Fruit fly (Drosophila melanogaster) whole organism, embryonic: ENCODE data around the gene p23.

Experiments
- BEAF-32 ChIP-seq: fragments of 200-800 bp; sonication (Bioruptor generic); optimal IDR thresholded peaks from 3 replicates; lab custom pipeline; 2017; ENCODE audit warnings: missing biosample characterization, missing genetic modification characterization, mild to moderate bottlenecking, moderate library complexity, missing genetic modification reagents
- CG10431 ChIP-seq: fragments of 200-800 bp; sonication (Bioruptor generic); optimal IDR thresholded peaks from 3 replicates; lab custom pipeline; 2018; ENCODE audit warnings: missing biosample characterization, mild to moderate bottlenecking, missing genetic modification characterization
- CG10543 ChIP-seq: fragments of 200-800 bp; sonication (Bioruptor generic); optimal IDR thresholded peaks from 3 replicates; lab custom pipeline; 2017; ENCODE audit warnings: missing biosample characterization, mild to moderate bottlenecking, missing genetic modification characterization, moderate library complexity
- CG12236 ChIP-seq: fragments of 200-800 bp; sonication (Bioruptor generic); optimal IDR thresholded peaks from 2 replicates; lab custom pipeline; 2016; ENCODE audit warnings: missing biosample characterization, missing genetic modification characterization
- CG13624 ChIP-seq: fragments of 200-800 bp; sonication (Bioruptor generic); optimal IDR thresholded peaks from 2 replicates; lab custom pipeline; 2016; ENCODE audit warnings: missing biosample characterization, missing genetic modification characterization
- CG1529 ChIP-seq: fragments of 200-800 bp; sonication (Bioruptor generic); optimal IDR thresholded peaks from 3 replicates; lab custom pipeline; 2018; ENCODE audit warnings: missing biosample characterization, missing genetic modification characterization
- CG15601 ChIP-seq: fragments of 200-800 bp; sonication (Bioruptor generic); optimal IDR thresholded peaks from 3 replicates; lab custom pipeline; 2019; ENCODE audit warnings: missing biosample characterization, mild to moderate bottlenecking, missing genetic modification characterization, moderate library complexity
- CG1602 ChIP-seq: fragments of 200-800 bp; sonication (Bioruptor generic); optimal IDR thresholded peaks from 3 replicates; lab custom pipeline; 2016; ENCODE audit warnings: missing biosample characterization, missing genetic modification characterization
- CG16779 ChIP-seq: fragments of 200-800 bp; sonication (Bioruptor generic); IDR thresholded peaks from 2 replicates; pipeline ENCODE4 v1.3.6; 2022; ENCODE audit warnings: missing biosample characterization, missing genetic modification characterization
- CG17186 ChIP-seq: fragments of 200-800 bp; sonication (Bioruptor generic); optimal IDR thresholded peaks from 3 replicates; lab custom pipeline; 2017; ENCODE audit warnings: missing biosample characterization, missing genetic modification reagents, missing genetic modification characterization
- CG17912 ChIP-seq: fragments of 200-800 bp; sonication (Bioruptor generic); optimal IDR thresholded peaks from 2 replicates; lab custom pipeline; 2018; ENCODE audit warnings: missing biosample characterization, mild to moderate bottlenecking, missing genetic modification characterization
- CG2678 ChIP-seq: fragments of 200-800 bp; sonication (Bioruptor generic); optimal IDR thresholded peaks from 3 replicates; lab custom pipeline; 2019; ENCODE audit warnings: missing biosample characterization, mild to moderate bottlenecking, missing genetic modification characterization, moderate library complexity
- CG2875 ChIP-seq: fragments of 200-800 bp; sonication (Bioruptor generic); optimal IDR thresholded peaks from 2 replicates; lab custom pipeline; 2017; ENCODE audit warnings: missing biosample characterization, mild to moderate bottlenecking, missing genetic modification characterization, missing genetic modification reagents
- CG34376 ChIP-seq: fragments of 200-800 bp; sonication (Bioruptor generic); optimal IDR thresholded peaks from 2 replicates; lab custom pipeline; 2018; ENCODE audit warnings: missing biosample characterization, mild to moderate bottlenecking, missing genetic modification characterization
- CG3995 ChIP-seq: fragments of 200-800 bp; sonication (Bioruptor generic); optimal IDR thresholded peaks from 3 replicates; lab custom pipeline; 2016; ENCODE audit warnings: missing biosample characterization, missing genetic modification characterization
- CG4707 ChIP-seq: fragments of 200-800 bp; sonication (Bioruptor generic); optimal IDR thresholded peaks from 2 replicates; lab custom pipeline; 2018; ENCODE audit warnings: missing biosample characterization, mild to moderate bottlenecking, missing genetic modification characterization, moderate library complexity
- CG7556 ChIP-seq: fragments of 200-800 bp; sonication (Bioruptor generic); optimal IDR thresholded peaks from 2 replicates; lab custom pipeline; 2017; ENCODE audit warnings: missing biosample characterization, mild to moderate bottlenecking, missing genetic modification characterization
- CG8924 ChIP-seq: fragments of 200-800 bp; optimal IDR thresholded peaks from 3 replicates; lab custom pipeline; 2019; ENCODE audit warnings: missing biosample characterization, mild to moderate bottlenecking, missing genetic modification characterization, moderate library complexity
- CG8944 ChIP-seq: fragments of 200-800 bp; sonication (Bioruptor generic); optimal IDR thresholded peaks from 3 replicates; lab custom pipeline; 2016; ENCODE audit warnings: missing biosample characterization, missing genetic modification characterization
- Chrac-16 ChIP-seq: fragments of 200-800 bp; sonication (Bioruptor generic); optimal IDR thresholded peaks from 3 replicates; lab custom pipeline; 2016; ENCODE audit warnings: missing biosample characterization, missing genetic modification characterization
- Doc3 ChIP-seq: fragments of 200-800 bp; sonication (Bioruptor generic); IDR thresholded peaks from 3 replicates; pipeline ENCODE4 v1.3.6; 2022; ENCODE audit warnings: missing biosample characterization, missing genetic modification characterization; ENCODE audit not compliant: partially characterized antibody
- E2f1 ChIP-seq: fragments of 200-800 bp; sonication (Bioruptor generic); IDR thresholded peaks from 2 replicates; pipeline ENCODE4 v1.3.6; 2022; ENCODE audit warnings: missing biosample characterization, missing genetic modification characterization
- E2f2 ChIP-seq: fragments of 200-800 bp; sonication (Bioruptor generic); IDR thresholded peaks from 2 replicates; pipeline ENCODE4 v1.3.6; 2022; ENCODE audit warnings: missing biosample characterization, missing genetic modification characterization
- Elba2 ChIP-seq: fragments of 200-800 bp; sonication (Bioruptor generic); optimal IDR thresholded peaks from 3 replicates; lab custom pipeline; 2016; ENCODE audit warnings: missing biosample characterization, missing genetic modification characterization
- Ets97D ChIP-seq: fragments of 200-800 bp; sonication (Bioruptor generic); optimal IDR thresholded peaks from 3 replicates; lab custom pipeline; 2016; ENCODE audit warnings: missing biosample characterization, missing genetic modification characterization
- HLH3B ChIP-seq: fragments of 200-800 bp; sonication (Bioruptor generic); IDR thresholded peaks from 2 replicates; pipeline ENCODE4 v1.3.6; 2022; ENCODE audit warnings: missing biosample characterization, missing genetic modification characterization
- Max ChIP-seq: fragments of 200-800 bp; sonication (Bioruptor generic); optimal IDR thresholded peaks from 2 replicates; lab custom pipeline; 2016; ENCODE audit warnings: missing biosample characterization, mild to moderate bottlenecking, missing genetic modification characterization
- Mrtf ChIP-seq: fragments of 200-800 bp; sonication (Bioruptor generic); IDR thresholded peaks from 3 replicates; pipeline ENCODE4 v1.3.6; 2022; ENCODE audit warnings: missing biosample characterization, missing genetic modification characterization
- Myb ChIP-seq: fragments of 200-800 bp; sonication (Bioruptor generic); optimal IDR thresholded peaks from 2 replicates; lab custom pipeline; 2016; ENCODE audit warnings: missing biosample characterization, missing genetic modification characterization
- Nf-YB ChIP-seq: fragments of 200-800 bp; sonication (Bioruptor generic); optimal IDR thresholded peaks from 3 replicates; lab custom pipeline; 2019; ENCODE audit warnings: missing biosample characterization, mild to moderate bottlenecking, missing genetic modification characterization, moderate library complexity
- Nf-YC ChIP-seq: fragments of 200-800 bp; optimal IDR thresholded peaks from 3 replicates; lab custom pipeline; 2019; ENCODE audit warnings: missing biosample characterization, mild to moderate bottlenecking, missing genetic modification characterization, moderate library complexity
- NfI ChIP-seq: fragments of 200-800 bp; sonication (Bioruptor generic); optimal IDR thresholded peaks from 3 replicates; lab custom pipeline; 2018; ENCODE audit warnings: missing biosample characterization, mild to moderate bottlenecking, missing genetic modification characterization, moderate library complexity
- Tbp ChIP-seq: fragments of >200 bp; optimal IDR thresholded peaks from 2 replicates; lab custom pipeline; 2018; ENCODE audit warnings: missing biosample characterization, missing genetic modification characterization
- al ChIP-seq: fragments of 200-800 bp; sonication (Bioruptor generic); IDR thresholded peaks from 2 replicates; pipeline ENCODE4 v1.3.6; 2022; ENCODE audit warnings: missing biosample characterization, missing genetic modification characterization
- bigmax ChIP-seq: fragments of 200-800 bp; sonication (Bioruptor generic); optimal IDR thresholded peaks from 2 replicates; lab custom pipeline; 2018; ENCODE audit warnings: missing biosample characterization, mild to moderate bottlenecking, missing genetic modification characterization
- br ChIP-seq: fragments of >200 bp; optimal IDR thresholded peaks from 2 replicates; lab custom pipeline; 2017
- crc ChIP-seq: fragments of 200-800 bp; sonication (Bioruptor generic); optimal IDR thresholded peaks from 2 replicates; lab custom pipeline; 2016; ENCODE audit warnings: missing biosample characterization, missing genetic modification characterization
- en ChIP-seq: fragments of 200-800 bp; sonication (Bioruptor generic); optimal IDR thresholded peaks from 2 replicates; lab custom pipeline; 2016; ENCODE audit warnings: missing biosample characterization, missing genetic modification characterization
- hth ChIP-seq: fragments of >200 bp; optimal IDR thresholded peaks from 2 replicates; lab custom pipeline; 2017; ENCODE audit warnings: inconsistent platforms
- ind ChIP-seq: fragments of 200-800 bp; sonication (Bioruptor generic); optimal IDR thresholded peaks from 3 replicates; lab custom pipeline; 2016; ENCODE audit warnings: missing biosample characterization, missing genetic modification characterization
- mld ChIP-seq: fragments of 200-800 bp; sonication (Bioruptor generic); IDR thresholded peaks from 3 replicates; pipeline ENCODE4 v1.3.6; 2022; ENCODE audit warnings: missing biosample characterization, missing genetic modification characterization; ENCODE audit not compliant: partially characterized antibody
- pb ChIP-seq: fragments of 200-800 bp; sonication (Bioruptor generic); optimal IDR thresholded peaks from 3 replicates; lab custom pipeline; 2016; ENCODE audit warnings: missing biosample characterization, missing genetic modification characterization
- pfk ChIP-seq: fragments of 200-800 bp; sonication (Bioruptor generic); optimal IDR thresholded peaks from 2 replicates; lab custom pipeline; 2018; ENCODE audit warnings: missing biosample characterization, mild to moderate bottlenecking, missing genetic modification characterization, moderate library complexity
- phol ChIP-seq: fragments of 200-800 bp; sonication (Bioruptor generic); optimal IDR thresholded peaks from 3 replicates; lab custom pipeline; 2018; ENCODE audit warnings: missing biosample characterization, mild to moderate bottlenecking, missing genetic modification characterization, moderate library complexity
- pita ChIP-seq: fragments of 200-800 bp; sonication (Bioruptor generic); optimal IDR thresholded peaks from 2 replicates; lab custom pipeline; 2017; ENCODE audit warnings: missing biosample characterization, mild to moderate bottlenecking, missing genetic modification characterization
- ro ChIP-seq: fragments of 200-800 bp; sonication (Bioruptor generic); IDR thresholded peaks from 2 replicates; pipeline ENCODE4 v1.3.6; 2022; ENCODE audit warnings: missing biosample characterization, missing genetic modification characterization
- row ChIP-seq: fragments of 200-800 bp; sonication (Bioruptor generic); IDR thresholded peaks from 3 replicates; pipeline ENCODE4 v1.3.6; 2022; ENCODE audit warnings: missing biosample characterization, missing genetic modification characterization
- scrt ChIP-seq: fragments of 200-800 bp; sonication (Bioruptor generic); optimal IDR thresholded peaks from 2 replicates; lab custom pipeline; 2018; ENCODE audit warnings: missing biosample characterization, mild to moderate bottlenecking, missing genetic modification characterization, moderate library complexity
- sens ChIP-seq: fragments of 200-800 bp; sonication (Bioruptor generic); peaks from one replicate; lab custom pipeline; 2016; ENCODE audit warnings: missing biosample characterization, missing genetic modification characterization
- sr ChIP-seq: fragments of 200-800 bp; sonication (Bioruptor generic); IDR thresholded peaks from 3 replicates; pipeline ENCODE4 v1.3.6; 2022; ENCODE audit warnings: missing biosample characterization, missing genetic modification characterization
- tgo ChIP-seq: fragments of 200-800 bp; sonication (Bioruptor generic); IDR thresholded peaks from 3 replicates; pipeline ENCODE4 v1.3.6; 2022; ENCODE audit warnings: missing biosample characterization, missing genetic modification characterization
- tll ChIP-seq, 2 experiments: fragments of 200-800 bp in 1 of 2; fragments of >200 bp in 1 of 2; sonication (Bioruptor generic) in 1 of 2; optimal IDR thresholded peaks; 2 replicates each; lab custom pipeline; 2017 to 2019; ENCODE audit warnings: missing biosample characterization in 2 of 2, missing genetic modification characterization in 2 of 2, mild to moderate bottlenecking in 1 of 2, moderate library complexity in 1 of 2
- trem ChIP-seq: fragments of 200-800 bp; optimal IDR thresholded peaks from 3 replicates; lab custom pipeline; 2019; ENCODE audit warnings: missing biosample characterization, mild to moderate bottlenecking, missing genetic modification characterization, moderate library complexity

p23 gene

DNA sequence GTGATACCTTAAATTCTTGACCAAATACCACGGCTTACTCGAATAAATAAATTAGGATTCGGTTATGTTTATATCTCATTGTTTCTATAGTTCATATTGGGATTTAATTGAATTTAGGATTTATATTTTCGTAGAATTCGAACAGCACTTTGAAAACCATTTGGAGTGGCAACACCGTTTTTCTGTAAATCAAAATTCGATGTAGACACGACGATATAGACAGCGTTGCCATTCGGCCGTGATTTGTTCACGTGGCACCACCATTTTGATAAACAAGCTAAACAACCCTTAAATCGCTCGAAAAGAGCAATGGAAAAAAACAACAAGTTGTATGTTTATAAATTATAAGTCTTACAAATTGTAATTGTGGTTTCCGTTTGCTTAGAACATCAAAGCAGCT, 49.1 kb upstream of the p23 start:
- peak; percentile 57 for TF ChIP-seq Nf-YC (tag; lab: Kevin White, UChicago)
- TF ChIP-seq E2f2 (GFP tag; lab: Robert Waterston, UW): peak; percentile 76
- TF ChIP-seq CG4707 (GFP tag; lab: Kevin White, UChicago): no peak
- TF ChIP-seq CG17186: no peak
- peak; percentile 63 for TF ChIP-seq Max (GFP tag; lab: Kevin White, UChicago)
- TF ChIP-seq mld: no peak
- no peak for TF ChIP-seq al
- TF ChIP-seq Myb (GFP tag; lab: Kevin White, UChicago): peak; percentile 48
- peak; percentile 23 for TF ChIP-seq CG34376 (GFP tag; lab: Kevin White, UChicago)
- TF ChIP-seq CG10543: no peak
- peak; percentile 33 for TF ChIP-seq Tbp
- no peak for TF ChIP-seq row
- TF ChIP-seq tll (GFP tag; optimal IDR thresholded peaks at IDR 0.05; lab: Kevin White, UChicago): peak in 1 of 2 experiments; percentile 3
- peak; percentile 16 for TF ChIP-seq CG8924 (tag; lab: Kevin White, UChicago)
- no peak for TF ChIP-seq pb (GFP tag; lab: Kevin White, UChicago)
- no peak for TF ChIP-seq ro (GFP tag; lab: Robert Waterston, UW)
- no peak for TF ChIP-seq CG1529 (GFP tag; lab: Kevin White, UChicago)
- TF ChIP-seq pita (GFP tag; lab: Kevin White, UChicago): no peak
- no peak for TF ChIP-seq ind (GFP tag; lab: Kevin White, UChicago)
- no peak for TF ChIP-seq Elba2
- no peak for TF ChIP-seq CG8944 (GFP tag; lab: Kevin White, UChicago)
- TF ChIP-seq HLH3B: no peak
- no peak for TF ChIP-seq CG12236 (GFP tag; lab: Kevin White, UChicago)
- TF ChIP-seq CG15601 (tag; lab: Kevin White, UChicago): no peak
- peak; percentile 29 for TF ChIP-seq Ets97D (GFP tag; lab: Kevin White, UChicago)
- no peak for TF ChIP-seq NfI (GFP tag; lab: Kevin White, UChicago)
- peak; percentile 9 for TF ChIP-seq Nf-YB
- TF ChIP-seq Mrtf (GFP tag; lab: Robert Waterston, UW): no peak
- no peak for TF ChIP-seq CG7556 (GFP tag; lab: Kevin White, UChicago)
- TF ChIP-seq CG2678: no peak
- TF ChIP-seq hth (lab: Kevin White, UChicago): no peak
- no peak for TF ChIP-seq sr
- no peak for TF ChIP-seq pfk (GFP tag; lab: Kevin White, UChicago)
- no peak for TF ChIP-seq CG16779
- TF ChIP-seq CG10431 (GFP tag; lab: Kevin White, UChicago): no peak
- TF ChIP-seq E2f1 (GFP tag; lab: Robert Waterston, UW): no peak
- no peak for TF ChIP-seq CG17912
- peak; percentile 67 for TF ChIP-seq CG3995 (GFP tag; lab: Kevin White, UChicago)
- TF ChIP-seq BEAF-32: peak; percentile 65
- TF ChIP-seq CG13624 (GFP tag; lab: Kevin White, UChicago): no peak
- peak; percentile 76 for TF ChIP-seq phol
- TF ChIP-seq tgo (GFP tag; lab: Robert Waterston, UW): no peak
- TF ChIP-seq scrt (GFP tag; lab: Kevin White, UChicago): no peak
- no peak for TF ChIP-seq en (GFP tag; lab: Kevin White, UChicago)
- no peak for TF ChIP-seq br
- no peak for TF ChIP-seq crc (GFP tag; lab: Kevin White, UChicago)
- peak; percentile 80 for TF ChIP-seq sens (GFP tag; lab: Kevin White, UChicago)
- TF ChIP-seq CG2875 (GFP tag; lab: Kevin White, UChicago): no peak
- TF ChIP-seq bigmax: no peak
- TF ChIP-seq CG1602 (GFP tag; lab: Kevin White, UChicago): no peak
- TF ChIP-seq trem (tag; lab: Kevin White, UChicago): peak; percentile 38
- no peak for TF ChIP-seq Doc3 (GFP tag; lab: Robert Waterston, UW)
- TF ChIP-seq Chrac-16: no peak
